Fruit fly (Drosophila melanogaster): ENCODE data around the gene CG31176.
A peak's percentile ranks its signal among the peaks of the same experiment; 100 is the strongest.

dm6 chr3R:21635975-21636678 lies 83.3 kb downstream of the CG31176 start:
- TF ChIP-seq toe (GFP tag; optimal IDR thresholded peaks at IDR 0.05) (no peak), CG7045 (GFP tag; optimal IDR thresholded peaks at IDR 0.05) (no peak), tj (GFP tag; optimal IDR thresholded peaks at IDR 0.05) (peak; percentile 11)

All from whole organism, adult.